Fruit fly (Drosophila melanogaster) whole organism, prepupa: ENCODE measurements around the gene CG33645.

Experiments used
- CG4318 ChIP-seq: fragments of 200-800 bp; sonication (Bioruptor generic); optimal IDR thresholded peaks from 3 replicates; lab custom pipeline; 2017; ENCODE audit warnings: missing biosample characterization, mild to moderate bottlenecking, missing genetic modification characterization
- Gug ChIP-seq: fragments of 200-800 bp; sonication (Bioruptor generic); IDR thresholded peaks from 2 replicates; pipeline ENCODE4 v1.3.6; 2022; ENCODE audit warnings: missing biosample characterization, missing genetic modification characterization
- Hr39 ChIP-seq: fragments of 200-800 bp; sonication (Bioruptor generic); optimal IDR thresholded peaks from 2 replicates; lab custom pipeline; 2016; ENCODE audit warnings: missing biosample characterization, missing genetic modification characterization
- OdsH ChIP-seq: fragments of 200-800 bp; sonication (Bioruptor generic); optimal IDR thresholded peaks from 3 replicates; lab custom pipeline; 2016; ENCODE audit warnings: missing biosample characterization, missing genetic modification characterization
- Sox15 ChIP-seq: fragments of 200-800 bp; sonication (Bioruptor generic); optimal IDR thresholded peaks from 3 replicates; lab custom pipeline; 2016; ENCODE audit warnings: missing biosample characterization, missing genetic modification characterization
- fd85E ChIP-seq: fragments of 200-800 bp; sonication (Bioruptor generic); optimal IDR thresholded peaks from 3 replicates; lab custom pipeline; 2016; ENCODE audit warnings: missing biosample characterization, missing genetic modification characterization
- net ChIP-seq: fragments of 200-800 bp; sonication (Bioruptor generic); optimal IDR thresholded peaks from 3 replicates; lab custom pipeline; 2016; ENCODE audit warnings: missing biosample characterization, missing genetic modification characterization

DNA sequence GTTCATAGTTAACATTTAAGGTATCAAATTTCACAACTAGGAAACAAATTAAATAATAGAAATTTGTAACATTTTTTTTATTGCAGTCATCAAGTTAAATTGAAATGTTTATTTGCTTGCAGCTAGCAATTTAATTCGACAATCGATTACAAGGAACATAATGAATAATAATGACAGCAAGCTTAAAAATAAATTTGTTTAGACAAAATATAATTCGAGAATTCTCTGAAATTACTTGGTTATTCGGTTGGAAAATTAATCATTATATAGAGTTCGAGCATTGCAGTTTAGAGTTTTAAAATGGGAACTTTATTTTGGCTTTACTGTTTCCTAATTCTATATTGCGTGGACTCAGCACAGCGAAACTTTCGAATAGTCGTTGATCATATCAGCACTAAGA lies 1.9 kb upstream of the CG33645 start, which contains the start of gene CG33643:
- no peak for TF ChIP-seq net (GFP tag; lab: Kevin White, UChicago)
- TF ChIP-seq fd85E (GFP tag; lab: Kevin White, UChicago): no peak
- no peak for TF ChIP-seq CG4318 (GFP tag; lab: Kevin White, UChicago)
- TF ChIP-seq Gug: no peak
- no peak for TF ChIP-seq Hr39 (GFP tag; lab: Kevin White, UChicago)
- TF ChIP-seq OdsH: no peak
- no peak for TF ChIP-seq Sox15 (GFP tag; lab: Kevin White, UChicago)
